Fruit fly (Drosophila melanogaster) whole organism, embryonic: ENCODE measurements around the gene CG34126.

ENCODE experiments used
- ATbp ChIP-seq: fragments of 200-800 bp; sonication (Bioruptor generic); optimal IDR thresholded peaks from 2 replicates; lab custom pipeline; 2017; ENCODE audit warnings: missing biosample characterization, mild to moderate bottlenecking, missing genetic modification characterization, missing genetic modification reagents
- Antp ChIP-seq: fragments of 200-800 bp; sonication (Bioruptor generic); optimal IDR thresholded peaks from 3 replicates; lab custom pipeline; 2016; ENCODE audit warnings: missing biosample characterization, missing genetic modification characterization
- BEAF-32 ChIP-seq: fragments of 200-800 bp; sonication (Bioruptor generic); optimal IDR thresholded peaks from 3 replicates; lab custom pipeline; 2017; ENCODE audit warnings: missing biosample characterization, missing genetic modification characterization, mild to moderate bottlenecking, moderate library complexity, missing genetic modification reagents
- CG10959 ChIP-seq: fragments of 200-800 bp; sonication (Bioruptor generic); IDR thresholded peaks from 2 replicates; pipeline ENCODE4 v1.3.6; 2022; ENCODE audit warnings: missing biosample characterization, missing genetic modification characterization
- CG11093 ChIP-seq: fragments of 200-800 bp; sonication (Bioruptor generic); IDR thresholded peaks from 3 replicates; pipeline ENCODE4 v1.3.6; 2022; ENCODE audit warnings: missing biosample characterization, missing genetic modification characterization
- CG1233 ChIP-seq: fragments of 200-800 bp; sonication (Bioruptor generic); optimal IDR thresholded peaks from 4 replicates; lab custom pipeline; 2018; ENCODE audit warnings: missing biosample characterization, mild to moderate bottlenecking, missing genetic modification characterization
- CG15011 ChIP-seq: fragments of 200-800 bp; sonication (Bioruptor generic); optimal IDR thresholded peaks from 3 replicates; lab custom pipeline; 2018; ENCODE audit warnings: missing biosample characterization, mild to moderate bottlenecking, missing genetic modification characterization
- CG1529 ChIP-seq: fragments of 200-800 bp; sonication (Bioruptor generic); optimal IDR thresholded peaks from 3 replicates; lab custom pipeline; 2018; ENCODE audit warnings: missing biosample characterization, missing genetic modification characterization
- CG30403 ChIP-seq: fragments of 200-800 bp; sonication (Bioruptor generic); optimal IDR thresholded peaks from 3 replicates; lab custom pipeline; 2016; ENCODE audit warnings: missing biosample characterization, missing genetic modification characterization
- CG34422 ChIP-seq: fragments of 200-800 bp; sonication (Bioruptor generic); IDR thresholded peaks from 3 replicates; pipeline ENCODE4 v1.3.6; 2022; ENCODE audit warnings: missing biosample characterization, missing genetic modification characterization
- CG4854 ChIP-seq: fragments of 200-800 bp; sonication (Bioruptor generic); optimal IDR thresholded peaks from 2 replicates; lab custom pipeline; 2016; ENCODE audit warnings: missing biosample characterization, missing genetic modification characterization, inconsistent platforms
- CG6272 ChIP-seq: fragments of 200-800 bp; sonication (Bioruptor generic); IDR thresholded peaks from 2 replicates; pipeline ENCODE4 v1.3.6; 2022; ENCODE audit warnings: missing biosample characterization, missing genetic modification characterization
- CG7357 ChIP-seq: fragments of 200-800 bp; sonication (Bioruptor generic); IDR thresholded peaks from 3 replicates; pipeline ENCODE4 v1.3.6; 2022; ENCODE audit warnings: missing biosample characterization, missing genetic modification characterization
- CG7839 ChIP-seq: fragments of 200-800 bp; sonication (Bioruptor generic); optimal IDR thresholded peaks from 3 replicates; lab custom pipeline; 2018; ENCODE audit warnings: missing biosample characterization, mild to moderate bottlenecking, missing genetic modification characterization, moderate library complexity
- CG8089 ChIP-seq: fragments of 200-800 bp; sonication (Bioruptor generic); optimal IDR thresholded peaks from 3 replicates; lab custom pipeline; 2016; ENCODE audit warnings: missing biosample characterization, missing genetic modification characterization
- CG8924 ChIP-seq: fragments of 200-800 bp; optimal IDR thresholded peaks from 3 replicates; lab custom pipeline; 2019; ENCODE audit warnings: missing biosample characterization, mild to moderate bottlenecking, missing genetic modification characterization, moderate library complexity
- CHES-1-like ChIP-seq: fragments of 200-800 bp; sonication (Bioruptor generic); optimal IDR thresholded peaks from 2 replicates; lab custom pipeline; 2016; ENCODE audit warnings: missing biosample characterization, missing genetic modification characterization
- Chrac-16 ChIP-seq: fragments of 200-800 bp; sonication (Bioruptor generic); optimal IDR thresholded peaks from 3 replicates; lab custom pipeline; 2016; ENCODE audit warnings: missing biosample characterization, missing genetic modification characterization
- CkIIα-i1 ChIP-seq: fragments of 200-800 bp; sonication (Bioruptor generic); IDR thresholded peaks from 2 replicates; pipeline ENCODE4 v1.3.6; 2022; ENCODE audit warnings: missing biosample characterization, missing genetic modification characterization
- CrebB ChIP-seq: fragments of 200-800 bp; sonication (Bioruptor generic); optimal IDR thresholded peaks from 3 replicates; lab custom pipeline; 2018; ENCODE audit warnings: missing biosample characterization, mild to moderate bottlenecking, missing genetic modification characterization
- Deaf1 ChIP-seq: fragments of 200-800 bp; optimal IDR thresholded peaks from 3 replicates; lab custom pipeline; 2019; ENCODE audit warnings: missing biosample characterization, mild to moderate bottlenecking, missing genetic modification characterization, moderate library complexity
- Dip3 ChIP-seq: fragments of 200-800 bp; sonication (Bioruptor generic); optimal IDR thresholded peaks from 3 replicates; lab custom pipeline; 2016; ENCODE audit warnings: missing biosample characterization, missing genetic modification characterization
- Drgx ChIP-seq: fragments of 200-800 bp; sonication (Bioruptor generic); IDR thresholded peaks from 2 replicates; pipeline ENCODE4 v1.3.6; 2022; ENCODE audit warnings: missing biosample characterization, missing genetic modification characterization
- HLHmδ ChIP-seq: fragments of 200-800 bp; sonication (Bioruptor generic); optimal IDR thresholded peaks from 2 replicates; lab custom pipeline; 2018; ENCODE audit warnings: missing biosample characterization, mild to moderate bottlenecking, missing genetic modification characterization, moderate library complexity
- Hr3 ChIP-seq: fragments of 200-800 bp; sonication (Bioruptor generic); optimal IDR thresholded peaks from 3 replicates; lab custom pipeline; 2016; ENCODE audit warnings: missing biosample characterization, missing genetic modification characterization
- Hsf ChIP-seq: fragments of 200-800 bp; sonication (Bioruptor generic); optimal IDR thresholded peaks from 3 replicates; lab custom pipeline; 2016; ENCODE audit warnings: missing biosample characterization, missing genetic modification characterization
- Max ChIP-seq: fragments of 200-800 bp; sonication (Bioruptor generic); optimal IDR thresholded peaks from 2 replicates; lab custom pipeline; 2016; ENCODE audit warnings: missing biosample characterization, mild to moderate bottlenecking, missing genetic modification characterization
- NC2β ChIP-seq: fragments of 200-800 bp; sonication (Bioruptor generic); optimal IDR thresholded peaks from 2 replicates; lab custom pipeline; 2016; ENCODE audit warnings: missing biosample characterization, missing genetic modification characterization
- Nf-YB ChIP-seq: fragments of 200-800 bp; sonication (Bioruptor generic); optimal IDR thresholded peaks from 3 replicates; lab custom pipeline; 2019; ENCODE audit warnings: missing biosample characterization, mild to moderate bottlenecking, missing genetic modification characterization, moderate library complexity
- Oli ChIP-seq: fragments of 200-800 bp; sonication (Bioruptor generic); optimal IDR thresholded peaks from 2 replicates; lab custom pipeline; 2018; ENCODE audit warnings: missing biosample characterization, mild to moderate bottlenecking, missing genetic modification characterization, moderate library complexity
- PHDP ChIP-seq: fragments of 200-800 bp; sonication (Bioruptor generic); optimal IDR thresholded peaks from 3 replicates; lab custom pipeline; 2018; ENCODE audit warnings: missing biosample characterization, mild to moderate bottlenecking, missing genetic modification characterization, moderate library complexity
- Ravus ChIP-seq: fragments of 200-800 bp; sonication (Bioruptor generic); IDR thresholded peaks from 2 replicates; pipeline ENCODE4 v1.3.6; 2022; ENCODE audit warnings: missing biosample characterization, missing genetic modification characterization
- Spps ChIP-seq: fragments of 200-800 bp; sonication (Bioruptor generic); optimal IDR thresholded peaks from 2 replicates; lab custom pipeline; 2018; ENCODE audit warnings: missing biosample characterization, mild to moderate bottlenecking, missing genetic modification characterization
- Usf ChIP-seq: fragments of 200-800 bp; sonication (Bioruptor generic); optimal IDR thresholded peaks from 2 replicates; lab custom pipeline; 2017; ENCODE audit warnings: missing genotype, missing biosample characterization, missing genetic modification characterization
- ap ChIP-seq: fragments of 200-800 bp; sonication (Bioruptor generic); IDR thresholded peaks from 2 replicates; pipeline ENCODE4 v1.3.6; 2022; ENCODE audit warnings: missing biosample characterization, missing genetic modification characterization
- dm ChIP-seq: fragments of 200-800 bp; sonication (Bioruptor generic); optimal IDR thresholded peaks from 3 replicates; lab custom pipeline; 2016; ENCODE audit warnings: missing biosample characterization, missing genetic modification characterization
- eve ChIP-seq, 2 experiments: fragments of >200 bp; optimal IDR thresholded peaks; 2 replicates each; lab custom pipeline; 2017; ENCODE audit warnings: missing biosample characterization in 2 of 2, missing genetic modification characterization in 2 of 2
- gcm ChIP-seq: fragments of 200-800 bp; sonication (Bioruptor generic); optimal IDR thresholded peaks from 2 replicates; lab custom pipeline; 2019; ENCODE audit warnings: missing biosample characterization, mild to moderate bottlenecking, missing genetic modification characterization, moderate library complexity
- gsb-n ChIP-seq: fragments of 200-800 bp; sonication (Bioruptor generic); optimal IDR thresholded peaks from 3 replicates; lab custom pipeline; 2018; ENCODE audit warnings: missing biosample characterization, mild to moderate bottlenecking, missing genetic modification characterization
- h ChIP-seq: fragments of >200 bp; optimal IDR thresholded peaks from 2 replicates; lab custom pipeline; 2017
- ham ChIP-seq: fragments of 200-800 bp; sonication (Bioruptor generic); IDR thresholded peaks from 2 replicates; pipeline ENCODE4 v1.3.6; 2022; ENCODE audit warnings: missing biosample characterization, missing genetic modification characterization
- hth ChIP-seq: fragments of >200 bp; optimal IDR thresholded peaks from 2 replicates; lab custom pipeline; 2017; ENCODE audit warnings: inconsistent platforms
- mirr ChIP-seq: fragments of 200-800 bp; sonication (Bioruptor generic); optimal IDR thresholded peaks from 3 replicates; lab custom pipeline; 2018; ENCODE audit warnings: missing biosample characterization, mild to moderate bottlenecking, missing genetic modification characterization
- pan ChIP-seq, 4 experiments: fragments of >200 bp in 3 of 4; fragments of 200-800 bp in 1 of 4; sonication (Bioruptor generic) in 1 of 4; optimal IDR thresholded peaks in 3 of 4; IDR thresholded peaks in 1 of 4; 2 replicates each; pipeline versions ENCODE4 v1.3.6 to Lab custom; 2017 to 2022; ENCODE audit warnings: missing biosample characterization in 2 of 4, missing genetic modification characterization in 2 of 4, mixed read lengths in 1 of 4
- prd ChIP-seq, 3 experiments: fragments of >200 bp in 2 of 3; fragments of 200-800 bp in 1 of 3; sonication (Bioruptor generic) in 1 of 3; optimal IDR thresholded peaks in 2 of 3; IDR thresholded peaks in 1 of 3; 2 replicates in 2 of 3; 3 replicates in 1 of 3; pipeline versions ENCODE4 v1.3.6 to Lab custom; 2017 to 2022; ENCODE audit warnings: missing biosample characterization in 1 of 3, missing genetic modification characterization in 1 of 3
- tgo ChIP-seq: fragments of 200-800 bp; sonication (Bioruptor generic); IDR thresholded peaks from 3 replicates; pipeline ENCODE4 v1.3.6; 2022; ENCODE audit warnings: missing biosample characterization, missing genetic modification characterization
- trem ChIP-seq: fragments of 200-800 bp; optimal IDR thresholded peaks from 3 replicates; lab custom pipeline; 2019; ENCODE audit warnings: missing biosample characterization, mild to moderate bottlenecking, missing genetic modification characterization, moderate library complexity
- tx ChIP-seq: fragments of 200-800 bp; sonication (Bioruptor generic); optimal IDR thresholded peaks from 2 replicates; lab custom pipeline; 2016; ENCODE audit warnings: missing biosample characterization, missing genetic modification characterization
- wek ChIP-seq: fragments of 200-800 bp; sonication (Bioruptor generic); optimal IDR thresholded peaks from 3 replicates; lab custom pipeline; 2018; ENCODE audit warnings: missing biosample characterization, mild to moderate bottlenecking, missing genetic modification characterization, moderate library complexity

CG34126 gene

DNA sequence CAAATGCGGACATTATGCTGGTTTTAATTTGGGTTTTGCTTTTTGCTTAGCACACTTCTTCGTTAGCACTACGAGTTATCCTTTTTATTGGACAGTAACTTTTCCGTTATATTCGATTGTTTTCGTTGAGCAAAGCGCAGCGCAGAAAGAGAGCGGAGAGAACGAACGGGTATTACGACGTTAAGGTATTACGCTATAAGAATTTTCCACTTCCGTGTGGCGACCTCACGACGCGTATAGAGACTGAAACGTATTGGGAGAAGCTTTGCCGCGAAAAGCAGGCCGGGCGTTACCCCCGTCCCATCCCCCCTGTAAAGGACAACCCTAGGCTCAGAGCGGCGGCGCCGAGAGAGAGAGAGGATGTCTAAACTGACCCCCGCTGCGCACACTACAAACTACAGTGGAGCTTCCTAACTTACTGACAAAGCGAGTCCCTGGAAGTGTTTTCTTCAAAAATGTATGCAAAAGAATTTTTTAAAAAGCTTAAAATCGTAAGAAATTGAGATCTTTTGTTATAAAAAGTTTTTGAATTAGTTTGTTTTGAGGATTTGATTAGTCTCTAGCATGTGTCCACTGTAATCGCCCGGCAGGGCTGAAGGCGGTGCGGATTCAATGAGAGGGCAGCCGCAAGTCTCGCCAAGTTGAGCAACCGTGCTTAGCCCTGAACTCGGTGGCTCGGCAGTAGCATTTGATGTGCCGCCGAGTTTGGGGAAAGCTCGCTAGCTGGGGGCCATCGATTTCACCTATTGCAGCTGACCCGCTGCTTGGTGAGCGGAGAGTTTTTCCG, 23.5 kb downstream of the CG34126 start (continued):
- TF ChIP-seq Antp: peak; percentile 97
- no peak for TF ChIP-seq h (lab: Kevin White, UChicago)
- TF ChIP-seq ATbp: peak; percentile 93
- peak; percentile 95 for TF ChIP-seq CG30403
- TF ChIP-seq Nf-YB (GFP tag; lab: Kevin White, UChicago): peak; percentile 75
- TF ChIP-seq CG7839 (tag; lab: Kevin White, UChicago): peak; percentile 95
- peak; percentile 87 for TF ChIP-seq gcm (GFP tag; lab: Kevin White, UChicago)
- TF ChIP-seq CG6272: peak; percentile 94
- peak; percentile 68; the same call in 1 of the 2 replicates for TF ChIP-seq CkIIα-i1 (GFP tag; lab: Robert Waterston, UW)
- TF ChIP-seq CG8924 (tag; lab: Kevin White, UChicago): peak; percentile 94
- peak; percentile 90 for TF ChIP-seq Chrac-16 (GFP tag; lab: Kevin White, UChicago)
- peak; percentile 77 for TF ChIP-seq Spps
- peak; percentile 92; the same call in 2 of the 3 replicates for TF ChIP-seq CG11093 (GFP tag; lab: Robert Waterston, UW)
- peak; percentile 75; the same call in 1 of the 2 replicates for TF ChIP-seq ham (GFP tag; lab: Robert Waterston, UW)
- peak; percentile 94 for TF ChIP-seq ap (GFP tag; lab: Robert Waterston, UW)
- TF ChIP-seq Deaf1 (tag; lab: Kevin White, UChicago): peak; percentile 80
- peak; percentile 93 for TF ChIP-seq CG1233 (GFP tag; lab: Kevin White, UChicago)
- peak; percentile 86 for TF ChIP-seq CG1529 (GFP tag; lab: Kevin White, UChicago)
- TF ChIP-seq dm (GFP tag; lab: Kevin White, UChicago): peak; percentile 84
- peak; percentile 96 for TF ChIP-seq CG34422
- TF ChIP-seq pan (optimal IDR thresholded peaks at IDR 0.05; lab: Kevin White, UChicago): no peak
- TF ChIP-seq pan (GFP tag; optimal IDR thresholded peaks at IDR 0.05 in 1 of 2, IDR thresholded peaks at IDR 0.05 in 1 of 2): peak in 1 of 2 experiments; percentile 97
- peak; percentile 85 for TF ChIP-seq Max
- TF ChIP-seq hth (lab: Kevin White, UChicago): no peak
- peak; percentile 91 for TF ChIP-seq Drgx (GFP tag; lab: Robert Waterston, UW)
- peak; percentile 95 for TF ChIP-seq tgo (GFP tag; lab: Robert Waterston, UW)
- TF ChIP-seq CG8089 (GFP tag; lab: Kevin White, UChicago): peak; percentile 87
- TF ChIP-seq PHDP: peak; percentile 96
- peak; percentile 92 for TF ChIP-seq CrebB
- TF ChIP-seq CG4854 (GFP tag; lab: Kevin White, UChicago): peak; percentile 91
- TF ChIP-seq Ravus (GFP tag; lab: Robert Waterston, UW): peak; percentile 90
- peak; percentile 92 for TF ChIP-seq Hr3 (GFP tag; lab: Kevin White, UChicago)
- TF ChIP-seq eve (GFP tag; optimal IDR thresholded peaks at IDR 0.05; lab: Kevin White, UChicago): no peak
- peak; percentile 74 for TF ChIP-seq trem
- TF ChIP-seq NC2β: peak; percentile 90
- TF ChIP-seq wek (GFP tag; lab: Kevin White, UChicago): peak; percentile 44
- peak; percentile 84 for TF ChIP-seq mirr (GFP tag; lab: Kevin White, UChicago)
- TF ChIP-seq CG15011 (GFP tag; lab: Kevin White, UChicago): peak; percentile 93
- TF ChIP-seq Dip3 (GFP tag; lab: Kevin White, UChicago): peak; percentile 90
- no peak for TF ChIP-seq HLHmδ
- peak; percentile 87 for TF ChIP-seq CG10959 (GFP tag; lab: Robert Waterston, UW)
- TF ChIP-seq CG7357 (GFP tag; lab: Robert Waterston, UW): peak; percentile 87
- peak; percentile 6 for TF ChIP-seq BEAF-32 (GFP tag; lab: Kevin White, UChicago)
- peak; percentile 93 for TF ChIP-seq Oli
- peak; percentile 95 for TF ChIP-seq Hsf (GFP tag; lab: Kevin White, UChicago)
- TF ChIP-seq Usf: peak; percentile 74
- TF ChIP-seq gsb-n (tag; lab: Kevin White, UChicago): peak; percentile 88
- TF ChIP-seq CHES-1-like (GFP tag; lab: Kevin White, UChicago): peak; percentile 96
- peak; percentile 94 for TF ChIP-seq tx (GFP tag; lab: Kevin White, UChicago)
- no peak for TF ChIP-seq prd (optimal IDR thresholded peaks at IDR 0.05; lab: Kevin White, UChicago)
- TF ChIP-seq prd (GFP tag; IDR thresholded peaks at IDR 0.05; lab: Robert Waterston, UW): peak; percentile 98
